Fruit fly (Drosophila melanogaster): ENCODE measurements around the gene Dref.

Dref gene

DNA sequence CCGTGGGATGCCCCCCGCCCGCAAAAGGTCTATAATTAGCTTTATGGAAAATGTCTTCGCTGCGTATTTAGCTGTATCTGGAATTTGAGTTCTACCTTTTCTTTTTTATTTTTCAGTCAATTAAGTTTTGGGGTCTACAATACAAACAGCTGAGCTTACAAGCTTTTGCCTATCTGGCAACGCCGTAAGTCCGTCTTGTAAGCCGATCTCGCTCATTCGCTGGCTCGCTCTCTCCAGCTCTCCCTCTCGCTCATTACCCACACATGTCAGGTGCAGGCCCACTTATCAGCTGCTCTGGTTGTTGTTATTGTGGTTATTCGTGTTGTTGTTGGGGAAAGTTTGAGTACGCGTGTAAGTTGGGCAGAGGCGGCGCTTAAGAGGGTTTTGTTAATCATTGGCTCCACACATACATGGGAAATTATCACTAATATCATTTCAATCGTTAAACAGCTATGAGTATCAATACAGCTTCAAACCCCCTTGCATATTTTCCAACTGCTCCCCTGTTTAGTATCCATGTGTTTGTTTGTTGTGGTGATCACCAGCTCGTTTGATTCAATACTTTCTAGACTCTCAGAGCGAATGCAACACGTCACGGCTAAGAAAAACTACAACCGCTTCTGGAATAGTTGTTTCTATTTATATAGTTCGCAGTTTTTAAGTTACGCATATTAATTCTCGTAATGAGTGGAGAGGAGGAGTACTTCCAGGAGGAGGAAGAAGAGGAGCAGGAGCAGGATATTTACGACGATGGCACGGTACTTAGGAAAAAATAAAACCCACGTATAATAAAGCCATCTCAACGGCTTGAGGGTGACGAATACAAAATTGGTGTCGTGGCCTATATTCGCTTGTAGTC, 43.0 kb upstream of the Dref start (continued):
- no peak for TF ChIP-seq cad (GFP tag; optimal IDR thresholded peaks at IDR 0.05)
- TF ChIP-seq CG9727 (GFP tag; optimal IDR thresholded peaks at IDR 0.05) = peak; percentile 95
- TF ChIP-seq maf-S (GFP tag; optimal IDR thresholded peaks at IDR 0.05) = peak; percentile 97
- TF ChIP-seq GATAe (GFP tag; conservative IDR thresholded peaks at IDR 0.05) = peak; percentile 86
- no peak for TF ChIP-seq CG7963 (GFP tag; IDR thresholded peaks at IDR 0.05; ENCODE audit: partially characterized antibody)
- TF ChIP-seq dimm (GFP tag; IDR thresholded peaks at IDR 0.05) = peak; percentile 94
- TF ChIP-seq Max (GFP tag; optimal IDR thresholded peaks at IDR 0.05) = peak; percentile 90
- TF ChIP-seq ewg (GFP tag; optimal IDR thresholded peaks at IDR 0.05) = peak; percentile 91
- peak; percentile 92 for TF ChIP-seq CG4328 (GFP tag; optimal IDR thresholded peaks at IDR 0.05)
- peak; percentile 98 for TF ChIP-seq Dip3 (GFP tag; optimal IDR thresholded peaks at IDR 0.05)
- TF ChIP-seq CG7556 (GFP tag; optimal IDR thresholded peaks at IDR 0.05) = peak; percentile 94
- peak; percentile 90 for TF ChIP-seq phol (tag; optimal IDR thresholded peaks at IDR 0.05)
- TF ChIP-seq Ets97D (GFP tag; optimal IDR thresholded peaks at IDR 0.05) = peak; percentile 91
- peak; percentile 98 for TF ChIP-seq jumu (GFP tag; optimal IDR thresholded peaks at IDR 0.05)
- peak; percentile 95 for TF ChIP-seq CG16779 (GFP tag; IDR thresholded peaks at IDR 0.05)
- TF ChIP-seq Xbp1 (GFP tag; optimal IDR thresholded peaks at IDR 0.05) = peak; percentile 98
- no peak for TF ChIP-seq hth (optimal IDR thresholded peaks at IDR 0.05)
- peak; percentile 95 for TF ChIP-seq CG11085 (GFP tag; IDR thresholded peaks at IDR 0.05)
- peak; percentile 97 for TF ChIP-seq repo (GFP tag; optimal IDR thresholded peaks at IDR 0.05)
- TF ChIP-seq B-H2 (GFP tag; optimal IDR thresholded peaks at IDR 0.05) = peak; percentile 95
- TF ChIP-seq CG17912 (GFP tag; optimal IDR thresholded peaks at IDR 0.05) = peak; percentile 95
- TF ChIP-seq CG6813 (GFP tag; optimal IDR thresholded peaks at IDR 0.05) = peak; percentile 97
- TF ChIP-seq wek (GFP tag; optimal IDR thresholded peaks at IDR 0.05) = peak; percentile 89
- TF ChIP-seq Ptx1 (GFP tag; IDR thresholded peaks at IDR 0.05) = peak; percentile 97
- peak; percentile 97 for TF ChIP-seq tx (GFP tag; optimal IDR thresholded peaks at IDR 0.05)
- no peak for TF ChIP-seq yki (optimal IDR thresholded peaks at IDR 0.05)
- TF ChIP-seq Lim3 (GFP tag; IDR thresholded peaks at IDR 0.05) = peak; percentile 84
- peak; percentile 92; the same call in 3 of the 4 replicates for TF ChIP-seq chinmo (GFP tag; IDR thresholded peaks at IDR 0.05; ENCODE audit: partially characterized antibody)
- peak; percentile 96 for TF ChIP-seq slp2 (GFP tag; optimal IDR thresholded peaks at IDR 0.05)
- TF ChIP-seq CG15479 (GFP tag; optimal IDR thresholded peaks at IDR 0.05) = no peak
- peak; percentile 96 for TF ChIP-seq CG8089 (GFP tag; optimal IDR thresholded peaks at IDR 0.05)
- peak; percentile 89 for TF ChIP-seq Sox100B (GFP tag; optimal IDR thresholded peaks at IDR 0.05)
- peak; percentile 94 for TF ChIP-seq CG2202 (tag; optimal IDR thresholded peaks at IDR 0.05)
- TF ChIP-seq grn (GFP tag; optimal IDR thresholded peaks at IDR 0.05) = peak; percentile 78
- TF ChIP-seq CG2712 (tag; optimal IDR thresholded peaks at IDR 0.05) = peak; percentile 95
- TF ChIP-seq odd (GFP tag; optimal IDR thresholded peaks at IDR 0.05) = peak; percentile 93
- peak; percentile 92 for TF ChIP-seq Hand (GFP tag; optimal IDR thresholded peaks at IDR 0.05)
- peak; percentile 98 for TF ChIP-seq wdn (GFP tag; IDR thresholded peaks at IDR 0.05)
- TF ChIP-seq disco-r (GFP tag; optimal IDR thresholded peaks at IDR 0.05) = peak; percentile 94
- no peak for TF ChIP-seq Tbp (GFP tag; optimal IDR thresholded peaks at IDR 0.05)
- TF ChIP-seq CG14860 (GFP tag; IDR thresholded peaks at IDR 0.05; ENCODE audit: partially characterized antibody) = no peak
- TF ChIP-seq CG8924 (tag; optimal IDR thresholded peaks at IDR 0.05) = peak; percentile 96
- peak; percentile 95 for TF ChIP-seq Oaz (GFP tag; IDR thresholded peaks at IDR 0.05)
- peak; percentile 97 for TF ChIP-seq CG2678 (tag; optimal IDR thresholded peaks at IDR 0.05)
- TF ChIP-seq E2f1 (GFP tag; IDR thresholded peaks at IDR 0.05) = peak; percentile 97
- TF ChIP-seq Hsf (GFP tag; optimal IDR thresholded peaks at IDR 0.05) = peak; percentile 98
- no peak for TF ChIP-seq nerfin-2 (GFP tag; IDR thresholded peaks at IDR 0.05; ENCODE audit: partially characterized antibody)
- TF ChIP-seq insv (GFP tag; optimal IDR thresholded peaks at IDR 0.05) = peak; percentile 14 to 26
- peak; percentile 97 for TF ChIP-seq CG32772 (GFP tag; IDR thresholded peaks at IDR 0.05)
- peak; percentile 84 for TF ChIP-seq CG3995 (GFP tag; optimal IDR thresholded peaks at IDR 0.05)

All from whole organism, embryonic.